Worm (Caenorhabditis elegans) whole organism, L4/young adult: ENCODE data around the gene cyp-34A1.

Experiments
- dao-5 ChIP-seq: sonication (generic microtip); optimal IDR thresholded peaks from 2 replicates; lab custom pipeline; 2016; ENCODE audit warnings: missing genotype, missing genetic modification characterization, moderate library complexity, missing compliant biosample characterization
- him-1 ChIP-seq: sonication (generic microtip); optimal IDR thresholded peaks from 2 replicates; lab custom pipeline; 2016; ENCODE audit warnings: missing genotype, missing genetic modification reagents, missing genetic modification characterization, missing compliant biosample characterization

ce11 chrV:15252082-15252481, 35.7 kb downstream of the cyp-34A1 start, which contains the start of gene srbc-76:
- TF ChIP-seq him-1 (tag; lab: Kevin White, UChicago) (no peak), dao-5 (tag; lab: Kevin White, UChicago) (no peak)
